Worm (Caenorhabditis elegans) whole organism, late embryonic: ENCODE data around the gene T06A10.106.
"Not testable (repeated sequence)": the region's sequence is repeated elsewhere in the genome, so short reads cannot be mapped to it uniquely, and the experiment has no call there.

Experiments used
- C08G9.2 ChIP-seq: sonication (generic microtip); optimal IDR thresholded peaks from 2 replicates; lab custom pipeline; 2016; ENCODE audit warnings: mild to moderate bottlenecking, missing genetic modification characterization, moderate library complexity, missing compliant biosample characterization
- F13H6.1 ChIP-seq: sonication (generic microtip); optimal IDR thresholded peaks from 2 replicates; lab custom pipeline; 2016; ENCODE audit warnings: missing genetic modification characterization, missing compliant biosample characterization
- K02D7.2 ChIP-seq: sonication (generic microtip); optimal IDR thresholded peaks from 2 replicates; lab custom pipeline; 2017; ENCODE audit warnings: mild to moderate bottlenecking, missing genetic modification characterization, missing compliant biosample characterization
- T23F11.4 ChIP-seq: fragments of 200-800 bp; sonication (Bioruptor generic); optimal IDR thresholded peaks from 2 replicates; lab custom pipeline; 2018; ENCODE audit warnings: mild to moderate bottlenecking, missing genetic modification characterization, missing compliant biosample characterization
- ahr-1 ChIP-seq: sonication (generic microtip); optimal IDR thresholded peaks from 2 replicates; lab custom pipeline; 2016; ENCODE audit warnings: missing genetic modification characterization, missing compliant biosample characterization
- ceh-14 ChIP-seq: sonication (generic microtip); optimal IDR thresholded peaks from 2 replicates; lab custom pipeline; 2016; ENCODE audit warnings: missing genotype, missing genetic modification characterization, missing compliant biosample characterization
- ceh-18 ChIP-seq: sonication (generic microtip); optimal IDR thresholded peaks from 2 replicates; lab custom pipeline; 2016; ENCODE audit warnings: missing genetic modification characterization, missing compliant biosample characterization
- ceh-19 ChIP-seq: fragments of 200-800 bp; sonication (Bioruptor generic); optimal IDR thresholded peaks from 2 replicates; lab custom pipeline; 2018; ENCODE audit warnings: mild to moderate bottlenecking, missing genetic modification characterization, missing compliant biosample characterization
- ceh-2 ChIP-seq: sonication (generic microtip); optimal IDR thresholded peaks from 2 replicates; lab custom pipeline; 2016; ENCODE audit warnings: missing genotype, missing genetic modification characterization, missing compliant biosample characterization
- ceh-22 ChIP-seq: sonication (generic microtip); optimal IDR thresholded peaks from 2 replicates; lab custom pipeline; 2017; ENCODE audit warnings: missing biosample characterization, missing genetic modification characterization
- ceh-24 ChIP-seq: sonication (generic microtip); optimal IDR thresholded peaks from 2 replicates; lab custom pipeline; 2016; ENCODE audit warnings: mild to moderate bottlenecking, missing genetic modification characterization, missing compliant biosample characterization
- ceh-31 ChIP-seq: sonication (generic microtip); optimal IDR thresholded peaks from 2 replicates; lab custom pipeline; 2016; ENCODE audit warnings: missing genetic modification characterization, missing compliant biosample characterization
- ceh-34 ChIP-seq: sonication (generic microtip); optimal IDR thresholded peaks from 2 replicates; lab custom pipeline; 2016; ENCODE audit warnings: mild to moderate bottlenecking, missing genetic modification characterization, missing compliant biosample characterization
- ceh-48 ChIP-seq: sonication (generic microtip); optimal IDR thresholded peaks from 2 replicates; lab custom pipeline; 2016; ENCODE audit warnings: missing genetic modification characterization, inconsistent platforms, missing compliant biosample characterization
- ceh-6 ChIP-seq: fragments of 200-800 bp; sonication (Bioruptor generic); optimal IDR thresholded peaks from 2 replicates; lab custom pipeline; 2018; ENCODE audit warnings: mild to moderate bottlenecking, missing genetic modification characterization, missing compliant biosample characterization
- ceh-9 ChIP-seq: sonication (generic microtip); optimal IDR thresholded peaks from 2 replicates; lab custom pipeline; 2016; ENCODE audit warnings: mild to moderate bottlenecking, missing genetic modification characterization, inconsistent platforms, missing compliant biosample characterization
- che-1 ChIP-seq: sonication (generic microtip); optimal IDR thresholded peaks from 2 replicates; lab custom pipeline; 2016; ENCODE audit warnings: mild to moderate bottlenecking, missing genetic modification characterization, missing compliant biosample characterization
- dve-1 ChIP-seq: sonication (generic microtip); optimal IDR thresholded peaks from 2 replicates; lab custom pipeline; 2017; ENCODE audit warnings: antibody characterized with exemption, mild to moderate bottlenecking, missing genetic modification characterization, missing compliant biosample characterization
- elt-2 ChIP-seq: sonication (generic microtip); optimal IDR thresholded peaks from 2 replicates; lab custom pipeline; 2016; ENCODE audit warnings: missing genetic modification reagents, missing genetic modification characterization, missing compliant biosample characterization
- elt-4 ChIP-seq: sonication (generic microtip); optimal IDR thresholded peaks from 2 replicates; lab custom pipeline; 2016; ENCODE audit warnings: missing genetic modification characterization, missing compliant biosample characterization
- eyg-1 ChIP-seq: sonication (generic microtip); optimal IDR thresholded peaks from 2 replicates; lab custom pipeline; 2016; ENCODE audit warnings: missing genotype, missing genetic modification characterization, missing compliant biosample characterization
- fax-1 ChIP-seq: sonication (generic microtip); optimal IDR thresholded peaks from 2 replicates; lab custom pipeline; 2016; ENCODE audit warnings: missing genotype, missing genetic modification characterization, missing compliant biosample characterization
- fkh-6 ChIP-seq: sonication (generic microtip); optimal IDR thresholded peaks from 2 replicates; lab custom pipeline; 2016; ENCODE audit warnings: missing genetic modification characterization, missing compliant biosample characterization
- hlh-13 ChIP-seq: fragments of 200-800 bp; sonication (Bioruptor generic); optimal IDR thresholded peaks from 2 replicates; lab custom pipeline; 2018; ENCODE audit warnings: mild to moderate bottlenecking, missing genetic modification characterization, missing compliant biosample characterization
- hlh-15 ChIP-seq: sonication (generic microtip); optimal IDR thresholded peaks from 2 replicates; lab custom pipeline; 2016; ENCODE audit warnings: missing genetic modification characterization, missing compliant biosample characterization
- lim-6 ChIP-seq: sonication (generic microtip); optimal IDR thresholded peaks from 2 replicates; lab custom pipeline; 2016; ENCODE audit warnings: missing genetic modification characterization, missing compliant biosample characterization
- nfya-1 ChIP-seq: sonication (generic microtip); optimal IDR thresholded peaks from 2 replicates; lab custom pipeline; 2017; ENCODE audit warnings: missing genetic modification characterization, mild to moderate bottlenecking, missing compliant biosample characterization, antibody characterized with exemption, moderate library complexity
- nhr-11 ChIP-seq: fragments of 150-350 bp; optimal IDR thresholded peaks from 2 replicates; lab custom pipeline; 2014; ENCODE audit warnings: missing biosample characterization, missing genetic modification characterization
- npax-4 ChIP-seq: sonication (generic microtip); optimal IDR thresholded peaks from 2 replicates; lab custom pipeline; 2016; ENCODE audit warnings: missing genetic modification characterization, missing compliant biosample characterization
- odd-2 ChIP-seq: sonication (generic microtip); optimal IDR thresholded peaks from 2 replicates; lab custom pipeline; 2017; ENCODE audit warnings: antibody characterized with exemption, mild to moderate bottlenecking, missing genetic modification characterization, missing compliant biosample characterization
- pha-2 ChIP-seq: sonication (generic microtip); optimal IDR thresholded peaks from 2 replicates; lab custom pipeline; 2017; ENCODE audit warnings: mild to moderate bottlenecking, missing genetic modification characterization, missing compliant biosample characterization
- pha-4 ChIP-seq: fragments of 150-350 bp; optimal IDR thresholded peaks from 2 replicates; lab custom pipeline; 2018; ENCODE audit warnings: missing biosample characterization, missing genetic modification reagents, missing genetic modification characterization
- pqm-1 ChIP-seq: sonication (generic microtip); optimal IDR thresholded peaks from 2 replicates; lab custom pipeline; 2016; ENCODE audit warnings: missing genetic modification characterization, missing compliant biosample characterization
- ref-2 ChIP-seq: sonication (generic microtip); optimal IDR thresholded peaks from 2 replicates; lab custom pipeline; 2016; ENCODE audit warnings: missing genetic modification characterization, missing compliant biosample characterization
- rnt-1 ChIP-seq: sonication (generic microtip); optimal IDR thresholded peaks from 2 replicates; lab custom pipeline; 2016; ENCODE audit warnings: missing genetic modification characterization, missing compliant biosample characterization
- sdc-2 ChIP-seq: sonication (generic microtip); optimal IDR thresholded peaks from 2 replicates; lab custom pipeline; 2016; ENCODE audit warnings: missing genotype, missing genetic modification characterization, missing compliant biosample characterization
- sox-2 ChIP-seq: fragments of 200-800 bp; sonication (Bioruptor generic); IDR thresholded peaks from 2 replicates; pipeline ENCODE4 v1.3.6; 2022; ENCODE audit warnings: missing genetic modification reagents, missing genetic modification characterization, missing compliant biosample characterization
- sox-4 ChIP-seq: sonication (generic microtip); optimal IDR thresholded peaks from 2 replicates; lab custom pipeline; 2017; ENCODE audit warnings: mild to moderate bottlenecking, missing genetic modification characterization, inconsistent platforms, missing compliant biosample characterization
- unc-3 ChIP-seq, 2 experiments: fragments of 200-800 bp in 1 of 2; sonication (Bioruptor generic) in 1 of 2; sonication (generic microtip) in 1 of 2; conservative IDR thresholded peaks in 1 of 2; optimal IDR thresholded peaks in 1 of 2; 2 replicates each; pipeline versions ENCODE4 v1.3.6 to Lab custom; 2016 to 2022; ENCODE audit warnings: missing compliant biosample characterization in 2 of 2, missing genetic modification characterization in 2 of 2, missing genetic modification reagents in 1 of 2
- unc-86 ChIP-seq: sonication (generic microtip); optimal IDR thresholded peaks from 2 replicates; lab custom pipeline; 2016; ENCODE audit warnings: missing genetic modification characterization, missing compliant biosample characterization
- zip-5 ChIP-seq: sonication (generic microtip); optimal IDR thresholded peaks from 2 replicates; lab custom pipeline; 2016; ENCODE audit warnings: missing genetic modification characterization, missing compliant biosample characterization

The T06A10.106 gene

DNA sequence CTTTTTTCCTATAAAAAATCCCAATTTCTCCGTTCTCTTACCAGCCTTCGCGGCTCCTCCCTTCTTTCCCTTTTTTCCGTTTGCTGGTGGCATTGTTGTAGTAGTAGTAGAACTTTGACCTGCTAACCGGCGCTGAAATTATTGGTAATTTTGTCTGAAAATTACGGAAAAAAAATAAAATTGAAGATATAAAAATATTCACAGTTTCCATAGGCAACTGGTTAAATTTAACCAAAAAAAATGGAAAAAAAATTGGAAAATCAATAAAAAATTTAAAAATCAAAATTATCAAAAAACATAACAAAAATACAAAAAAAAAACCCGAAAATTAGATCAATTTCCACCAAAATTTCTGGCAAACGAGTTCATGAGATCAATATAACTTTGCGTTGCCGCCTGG lies 14.0 kb downstream of the T06A10.106 start, which contains the start of gene map-2:
map-2 (minus strand) TSS at position 101 of the 400 bp plus-strand sequence.
- no peak for TF ChIP-seq elt-2 (tag; lab: Kevin White, UChicago)
- TF ChIP-seq F13H6.1 (tag; lab: Kevin White, UChicago) = no peak
- TF ChIP-seq T23F11.4 (GFP tag; lab: Kevin White, UChicago) = no peak
- no peak for TF ChIP-seq zip-5 (tag; lab: Kevin White, UChicago)
- no peak for TF ChIP-seq ceh-48
- no peak for TF ChIP-seq ceh-22 (tag; lab: Kevin White, UChicago)
- TF ChIP-seq rnt-1 (tag; lab: Kevin White, UChicago) = no peak
- no peak for TF ChIP-seq npax-4 (tag; lab: Kevin White, UChicago)
- no peak for TF ChIP-seq pha-4
- TF ChIP-seq ref-2 = no peak
- TF ChIP-seq dve-1 (tag; lab: Kevin White, UChicago) = no peak
- TF ChIP-seq pha-2 (tag; lab: Kevin White, UChicago) = no peak
- TF ChIP-seq, all 69 proteins: peak for 0

DNA sequence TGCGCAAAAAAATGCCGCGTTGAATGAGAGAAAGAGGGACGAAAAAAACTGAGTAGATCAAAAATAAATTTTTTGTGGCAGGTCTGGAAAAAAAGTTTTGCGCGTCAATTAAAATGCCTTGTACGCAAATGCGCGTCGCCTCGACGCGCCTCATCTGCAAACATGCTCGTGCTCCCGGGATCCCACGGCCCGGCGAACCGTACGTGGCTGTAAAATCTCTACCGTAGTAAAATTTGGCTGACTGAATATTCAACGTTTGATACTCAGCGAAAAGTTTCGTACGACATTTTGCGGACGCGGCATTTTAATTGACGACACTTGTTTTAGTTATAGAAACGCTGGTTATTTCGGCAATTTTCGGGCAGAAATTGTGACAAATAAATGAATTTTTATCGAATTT lies 23.4 kb downstream of the T06A10.106 start:
- TF ChIP-seq ceh-18 (tag; lab: Kevin White, UChicago) = peak; percentile 4

DNA sequence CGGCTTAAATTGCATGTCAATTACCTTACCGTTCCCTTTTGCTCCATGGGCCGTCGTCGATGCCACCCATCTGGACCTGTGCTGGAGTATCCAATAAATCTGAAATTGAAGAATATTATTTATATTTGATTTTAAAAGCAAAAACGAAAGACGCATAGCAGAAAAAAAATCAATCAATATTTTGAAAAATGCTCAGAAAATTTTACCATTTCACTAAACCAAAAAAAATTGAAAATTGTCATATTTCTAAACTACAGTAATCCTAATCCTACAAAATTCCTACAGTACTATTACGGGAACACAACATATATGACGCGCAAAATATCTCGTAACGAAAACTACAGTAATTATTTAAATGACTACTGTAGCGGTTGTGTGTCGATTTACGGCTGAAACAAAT lies 25.9 kb downstream of the T06A10.106 start, which contains the start of gene Y116A8A.150:
Y116A8A.150 (minus strand) TSS at position 101 of the 400 bp plus-strand sequence.
- TF ChIP-seq fax-1 (tag; lab: Kevin White, UChicago); elt-2 (tag; lab: Kevin White, UChicago); C08G9.2: not testable (repeated sequence)

DNA sequence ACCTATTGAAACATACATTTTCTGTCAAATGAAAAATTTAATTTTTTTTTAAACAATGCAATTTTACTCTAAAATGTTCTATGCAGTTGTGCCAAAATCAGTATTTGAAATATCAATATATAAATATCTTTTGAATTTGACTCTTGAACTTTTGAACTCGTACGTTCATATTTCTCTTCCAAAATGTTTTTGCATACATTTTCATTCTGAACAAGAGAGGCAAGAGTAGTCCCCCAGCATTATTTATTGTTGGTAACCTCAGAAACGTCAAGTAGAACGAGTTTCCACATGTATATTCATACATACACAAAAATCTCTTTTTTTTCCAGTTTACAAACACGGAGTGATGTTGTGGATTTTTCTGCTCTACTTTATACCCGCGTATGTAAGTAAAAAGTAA lies 37.4 kb downstream of the T06A10.106 start, which contains the start of gene clec-194:
clec-194 (plus strand) TSS at position 301 of the 400 bp plus-strand sequence.
- TF ChIP-seq ceh-2 (tag; lab: Kevin White, UChicago) (no peak), ahr-1 (tag; lab: Kevin White, UChicago) (no peak), sox-4 (tag; lab: Kevin White, UChicago) (no peak), ceh-48 (no peak), pqm-1 (no peak), unc-86 (tag; lab: Kevin White, UChicago) (no peak), pha-4 (no peak), fkh-6 (tag; lab: Kevin White, UChicago) (no peak), ceh-18 (tag; lab: Kevin White, UChicago) (no peak), sdc-2 (tag; lab: Kevin White, UChicago) (no peak), ceh-31 (tag; lab: Kevin White, UChicago) (no peak), ceh-19 (GFP tag; lab: Kevin White, UChicago) (no peak), odd-2 (tag; lab: Kevin White, UChicago) (no peak), hlh-13 (no peak), nhr-11 (tag; lab: Kevin White, UChicago) (no peak), ceh-34 (tag; lab: Kevin White, UChicago) (no peak), ceh-6 (GFP tag; lab: Kevin White, UChicago) (no peak), hlh-15 (tag; lab: Kevin White, UChicago) (no peak)

DNA sequence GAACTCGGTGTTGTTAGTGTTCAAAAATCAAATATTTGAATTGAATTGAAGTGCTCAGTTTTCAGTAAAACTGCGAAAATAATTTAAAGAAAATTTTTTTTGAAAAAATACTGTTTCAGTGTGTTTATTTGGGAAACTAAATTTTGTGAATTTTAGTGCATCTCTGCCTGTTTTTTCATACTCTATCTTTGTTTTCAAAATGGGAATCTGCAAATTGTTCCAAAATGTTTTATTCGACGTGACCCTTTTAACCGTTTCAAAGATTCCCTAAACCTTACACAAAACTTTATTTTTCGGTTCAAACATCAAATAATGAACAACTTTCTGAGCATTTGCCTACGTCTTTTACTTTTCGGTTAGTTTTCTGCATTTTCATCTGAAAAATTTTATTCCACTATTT lies 38.9 kb downstream of the T06A10.106 start, which contains the start of gene Y116A8A.7:
Y116A8A.7 (plus strand) TSS at position 301 of the 400 bp plus-strand sequence.
- TF ChIP-seq ceh-9 (no peak), lim-6 (tag; lab: Kevin White, UChicago) (no peak), che-1 (tag; lab: Kevin White, UChicago) (no peak), ceh-18 (tag; lab: Kevin White, UChicago) (no peak), elt-4 (tag; lab: Kevin White, UChicago) (no peak), ceh-14 (no peak), ceh-24 (tag; lab: Kevin White, UChicago) (no peak), unc-3 (GFP tag; conservative IDR thresholded peaks at IDR 0.05; lab: Robert Waterston, UW) (no peak), unc-3 (tag; optimal IDR thresholded peaks at IDR 0.05; lab: Kevin White, UChicago) (no peak), eyg-1 (tag; lab: Kevin White, UChicago) (no peak), zip-5 (tag; lab: Kevin White, UChicago) (no peak), ref-2 (no peak), nfya-1 (tag; lab: Kevin White, UChicago) (no peak), K02D7.2 (no peak), sox-2 (no peak)
